Fruit fly (Drosophila melanogaster) S2 (cell line): Measurements from ENCODE around the gene Tbca.

Experiments
- CG8478 ChIP-seq: fragments of >200 bp; optimal IDR thresholded peaks from 2 replicates; lab custom pipeline; 2018
- CTCF ChIP-seq, 2 experiments: fragments of >200 bp; optimal IDR thresholded peaks; 2 replicates each; lab custom pipeline; 2018

- no peak for TF ChIP-seq CG8478 (lab: Kevin White, UChicago)
- no peak for TF ChIP-seq CTCF (optimal IDR thresholded peaks at IDR 0.05; lab: Kevin White, UChicago)
These were observed 2.0 kb upstream of the Tbca start for dm6 chr3R:31741278-31741677.
